Fruit fly (Drosophila melanogaster) whole organism, embryonic: Measurements from ENCODE around the gene mRpS2.

ENCODE experiments used
- Adf1 ChIP-seq: fragments of 200-800 bp; sonication (Bioruptor generic); IDR thresholded peaks from 2 replicates; pipeline ENCODE4 v1.3.6; 2022; ENCODE audit warnings: missing biosample characterization, missing genetic modification characterization
- Antp ChIP-seq: fragments of 200-800 bp; sonication (Bioruptor generic); optimal IDR thresholded peaks from 3 replicates; lab custom pipeline; 2016; ENCODE audit warnings: missing biosample characterization, missing genetic modification characterization
- CG10543 ChIP-seq: fragments of 200-800 bp; sonication (Bioruptor generic); optimal IDR thresholded peaks from 3 replicates; lab custom pipeline; 2017; ENCODE audit warnings: missing biosample characterization, mild to moderate bottlenecking, missing genetic modification characterization, moderate library complexity
- CG11398 ChIP-seq: fragments of 200-800 bp; sonication (Bioruptor generic); optimal IDR thresholded peaks from 2 replicates; lab custom pipeline; 2016; ENCODE audit warnings: missing biosample characterization, missing genetic modification characterization
- CG11695 ChIP-seq: fragments of 200-800 bp; sonication (Bioruptor generic); IDR thresholded peaks from 3 replicates; pipeline ENCODE4 v1.3.6; 2022; ENCODE audit warnings: missing biosample characterization, missing genetic modification characterization
- CG1233 ChIP-seq: fragments of 200-800 bp; sonication (Bioruptor generic); optimal IDR thresholded peaks from 4 replicates; lab custom pipeline; 2018; ENCODE audit warnings: missing biosample characterization, mild to moderate bottlenecking, missing genetic modification characterization
- CG13624 ChIP-seq: fragments of 200-800 bp; sonication (Bioruptor generic); optimal IDR thresholded peaks from 2 replicates; lab custom pipeline; 2016; ENCODE audit warnings: missing biosample characterization, missing genetic modification characterization
- CG14050 ChIP-seq: fragments of 200-800 bp; sonication (Bioruptor generic); IDR thresholded peaks from 3 replicates; pipeline ENCODE4 v1.3.6; 2022; ENCODE audit warnings: missing biosample characterization, missing genetic modification characterization
- CG14710 ChIP-seq: fragments of 200-800 bp; sonication (Bioruptor generic); optimal IDR thresholded peaks from 3 replicates; lab custom pipeline; 2019; ENCODE audit warnings: missing biosample characterization, mild to moderate bottlenecking, missing genetic modification characterization, moderate library complexity
- CG14860 ChIP-seq: fragments of 200-800 bp; sonication (Bioruptor generic); IDR thresholded peaks from 3 replicates; pipeline ENCODE4 v1.3.6; 2022; ENCODE audit warnings: missing biosample characterization, missing genetic modification characterization; ENCODE audit not compliant: partially characterized antibody
- CG17186 ChIP-seq: fragments of 200-800 bp; sonication (Bioruptor generic); optimal IDR thresholded peaks from 3 replicates; lab custom pipeline; 2017; ENCODE audit warnings: missing biosample characterization, missing genetic modification reagents, missing genetic modification characterization
- CG17328 ChIP-seq: fragments of 200-800 bp; sonication (Bioruptor generic); IDR thresholded peaks from 2 replicates; pipeline ENCODE4 v1.3.6; 2022; ENCODE audit warnings: missing biosample characterization, missing genetic modification characterization
- CG18011 ChIP-seq: fragments of 200-800 bp; sonication (Bioruptor generic); optimal IDR thresholded peaks from 2 replicates; lab custom pipeline; 2017; ENCODE audit warnings: missing biosample characterization, missing genetic modification characterization, mild to moderate bottlenecking, moderate library complexity, missing genotype
- CG18476 ChIP-seq: fragments of 200-800 bp; sonication (Bioruptor generic); optimal IDR thresholded peaks from 2 replicates; lab custom pipeline; 2016; ENCODE audit warnings: missing biosample characterization, mild to moderate bottlenecking, missing genetic modification characterization
- CG2678 ChIP-seq: fragments of 200-800 bp; sonication (Bioruptor generic); optimal IDR thresholded peaks from 3 replicates; lab custom pipeline; 2019; ENCODE audit warnings: missing biosample characterization, mild to moderate bottlenecking, missing genetic modification characterization, moderate library complexity
- CG2712 ChIP-seq: fragments of 200-800 bp; optimal IDR thresholded peaks from 3 replicates; lab custom pipeline; 2019; ENCODE audit warnings: missing biosample characterization, mild to moderate bottlenecking, missing genetic modification characterization, moderate library complexity
- CG30431 ChIP-seq: fragments of 200-800 bp; sonication (Bioruptor generic); optimal IDR thresholded peaks from 2 replicates; lab custom pipeline; 2017; ENCODE audit warnings: missing biosample characterization, missing genetic modification characterization
- CG3847 ChIP-seq: fragments of 200-800 bp; sonication (Bioruptor generic); IDR thresholded peaks from 2 replicates; pipeline ENCODE4 v1.3.6; 2022; ENCODE audit warnings: missing biosample characterization, missing genetic modification characterization
- CG7271 ChIP-seq: fragments of 200-800 bp; sonication (Bioruptor generic); optimal IDR thresholded peaks from 2 replicates; lab custom pipeline; 2018; ENCODE audit warnings: missing biosample characterization, mild to moderate bottlenecking, missing genetic modification characterization, moderate library complexity
- CG8924 ChIP-seq: fragments of 200-800 bp; optimal IDR thresholded peaks from 3 replicates; lab custom pipeline; 2019; ENCODE audit warnings: missing biosample characterization, mild to moderate bottlenecking, missing genetic modification characterization, moderate library complexity
- Dek ChIP-seq: fragments of 200-800 bp; sonication (Bioruptor generic); optimal IDR thresholded peaks from 3 replicates; lab custom pipeline; 2019; ENCODE audit warnings: missing biosample characterization, mild to moderate bottlenecking, missing genetic modification characterization, moderate library complexity
- Dip3 ChIP-seq: fragments of 200-800 bp; sonication (Bioruptor generic); optimal IDR thresholded peaks from 3 replicates; lab custom pipeline; 2016; ENCODE audit warnings: missing biosample characterization, missing genetic modification characterization
- Doc3 ChIP-seq: fragments of 200-800 bp; sonication (Bioruptor generic); IDR thresholded peaks from 3 replicates; pipeline ENCODE4 v1.3.6; 2022; ENCODE audit warnings: missing biosample characterization, missing genetic modification characterization; ENCODE audit not compliant: partially characterized antibody
- Ets65A ChIP-seq: fragments of 200-800 bp; sonication (Bioruptor generic); peaks from one replicate; lab custom pipeline; 2016; ENCODE audit warnings: missing biosample characterization, missing genetic modification characterization
- HLH3B ChIP-seq: fragments of 200-800 bp; sonication (Bioruptor generic); IDR thresholded peaks from 2 replicates; pipeline ENCODE4 v1.3.6; 2022; ENCODE audit warnings: missing biosample characterization, missing genetic modification characterization
- Mes4 ChIP-seq: fragments of 200-800 bp; sonication (Bioruptor generic); optimal IDR thresholded peaks from 2 replicates; lab custom pipeline; 2016; ENCODE audit warnings: missing biosample characterization, missing genetic modification characterization
- NfI ChIP-seq: fragments of 200-800 bp; sonication (Bioruptor generic); optimal IDR thresholded peaks from 3 replicates; lab custom pipeline; 2018; ENCODE audit warnings: missing biosample characterization, mild to moderate bottlenecking, missing genetic modification characterization, moderate library complexity
- Ptx1 ChIP-seq: fragments of 200-800 bp; sonication (Bioruptor generic); IDR thresholded peaks from 2 replicates; pipeline ENCODE4 v1.3.6; 2022; ENCODE audit warnings: missing biosample characterization, missing genetic modification characterization
- Vsx1 ChIP-seq: fragments of 200-800 bp; sonication (Bioruptor generic); optimal IDR thresholded peaks from 2 replicates; lab custom pipeline; 2017; ENCODE audit warnings: missing biosample characterization, mild to moderate bottlenecking, missing genetic modification characterization, missing genetic modification reagents
- YL-1 ChIP-seq: fragments of 200-800 bp; sonication (Bioruptor generic); optimal IDR thresholded peaks from 3 replicates; lab custom pipeline; 2017; ENCODE audit warnings: missing biosample characterization, mild to moderate bottlenecking, missing genetic modification characterization
- ac ChIP-seq: fragments of 200-800 bp; sonication (Bioruptor generic); optimal IDR thresholded peaks from 3 replicates; lab custom pipeline; 2017; ENCODE audit warnings: missing biosample characterization, mild to moderate bottlenecking, missing genetic modification characterization
- btn ChIP-seq: fragments of 200-800 bp; sonication (Bioruptor generic); optimal IDR thresholded peaks from 2 replicates; lab custom pipeline; 2016; ENCODE audit warnings: missing biosample characterization, missing genetic modification characterization
- danr ChIP-seq: fragments of 200-800 bp; sonication (Bioruptor generic); IDR thresholded peaks from 2 replicates; pipeline ENCODE4 v1.3.6; 2022; ENCODE audit warnings: missing biosample characterization, missing genetic modification characterization
- ems ChIP-seq: fragments of 200-800 bp; sonication (Bioruptor generic); optimal IDR thresholded peaks from 3 replicates; lab custom pipeline; 2016; ENCODE audit warnings: missing biosample characterization, missing genetic modification characterization
- fd96Cb ChIP-seq: fragments of 200-800 bp; sonication (Bioruptor generic); optimal IDR thresholded peaks from 2 replicates; lab custom pipeline; 2018; ENCODE audit warnings: missing biosample characterization, mild to moderate bottlenecking, missing genetic modification characterization, moderate library complexity
- gsb-n ChIP-seq: fragments of 200-800 bp; sonication (Bioruptor generic); optimal IDR thresholded peaks from 3 replicates; lab custom pipeline; 2018; ENCODE audit warnings: missing biosample characterization, mild to moderate bottlenecking, missing genetic modification characterization
- hkb ChIP-seq, 2 experiments: fragments of 200-800 bp in 1 of 2; fragments of >200 bp in 1 of 2; sonication (Bioruptor generic) in 1 of 2; IDR thresholded peaks in 1 of 2; optimal IDR thresholded peaks in 1 of 2; 2 replicates each; pipeline versions ENCODE4 v1.3.6 to Lab custom; 2017 to 2022; ENCODE audit warnings: missing biosample characterization in 1 of 2, missing genetic modification characterization in 1 of 2
- lilli ChIP-seq: fragments of 200-800 bp; sonication (Bioruptor generic); optimal IDR thresholded peaks from 3 replicates; lab custom pipeline; 2016; ENCODE audit warnings: missing biosample characterization, missing genetic modification characterization
- lola ChIP-seq, 3 experiments: fragments of >200 bp in 2 of 3; fragments of 200-800 bp in 1 of 3; sonication (Bioruptor generic) in 1 of 3; optimal IDR thresholded peaks; 2 replicates each; lab custom pipeline; 2017 to 2019; ENCODE audit warnings: missing biosample characterization in 3 of 3, missing genetic modification characterization in 3 of 3, mild to moderate bottlenecking in 1 of 3, moderate library complexity in 1 of 3
- maf-S ChIP-seq: fragments of 200-800 bp; sonication (Bioruptor generic); optimal IDR thresholded peaks from 2 replicates; lab custom pipeline; 2016; ENCODE audit warnings: missing biosample characterization, missing genetic modification characterization
- pho ChIP-seq: fragments of 200-800 bp; sonication (Bioruptor generic); optimal IDR thresholded peaks from 2 replicates; lab custom pipeline; 2016; ENCODE audit warnings: missing biosample characterization, missing genetic modification characterization
- prd ChIP-seq, 3 experiments: fragments of >200 bp in 2 of 3; fragments of 200-800 bp in 1 of 3; sonication (Bioruptor generic) in 1 of 3; optimal IDR thresholded peaks in 2 of 3; IDR thresholded peaks in 1 of 3; 2 replicates in 2 of 3; 3 replicates in 1 of 3; pipeline versions ENCODE4 v1.3.6 to Lab custom; 2017 to 2022; ENCODE audit warnings: missing biosample characterization in 1 of 3, missing genetic modification characterization in 1 of 3
- sc ChIP-seq, 3 experiments: fragments of >200 bp in 2 of 3; fragments of 200-800 bp in 1 of 3; sonication (Bioruptor generic) in 1 of 3; optimal IDR thresholded peaks; 2 replicates in 2 of 3; 3 replicates in 1 of 3; lab custom pipeline; 2017; ENCODE audit warnings: mild to moderate bottlenecking in 1 of 3, missing biosample characterization in 1 of 3, missing genetic modification characterization in 1 of 3, missing genetic modification reagents in 1 of 3
- sna ChIP-seq: fragments of 200-800 bp; sonication (Bioruptor generic); IDR thresholded peaks from 2 replicates; pipeline ENCODE4 v1.3.6; 2022; ENCODE audit warnings: missing biosample characterization, missing genetic modification characterization; ENCODE audit not compliant: partially characterized antibody
- stc ChIP-seq: fragments of 200-800 bp; sonication (Bioruptor generic); IDR thresholded peaks from 2 replicates; pipeline ENCODE4 v1.3.6; 2022; ENCODE audit warnings: missing biosample characterization, missing genetic modification characterization
- tap ChIP-seq: fragments of 200-800 bp; optimal IDR thresholded peaks from 3 replicates; lab custom pipeline; 2019; ENCODE audit warnings: missing biosample characterization, mild to moderate bottlenecking, missing genetic modification characterization, moderate library complexity
- tgo ChIP-seq: fragments of 200-800 bp; sonication (Bioruptor generic); IDR thresholded peaks from 3 replicates; pipeline ENCODE4 v1.3.6; 2022; ENCODE audit warnings: missing biosample characterization, missing genetic modification characterization
- trh ChIP-seq: fragments of 200-800 bp; sonication (Bioruptor generic); optimal IDR thresholded peaks from 2 replicates; lab custom pipeline; 2016; ENCODE audit warnings: missing biosample characterization, missing genetic modification characterization
- wek ChIP-seq: fragments of 200-800 bp; sonication (Bioruptor generic); optimal IDR thresholded peaks from 3 replicates; lab custom pipeline; 2018; ENCODE audit warnings: missing biosample characterization, mild to moderate bottlenecking, missing genetic modification characterization, moderate library complexity
- z ChIP-seq: fragments of 200-800 bp; sonication (Bioruptor generic); IDR thresholded peaks from 3 replicates; pipeline ENCODE4 v1.3.6; 2022; ENCODE audit warnings: missing biosample characterization, missing genetic modification characterization

mRpS2 gene

DNA sequence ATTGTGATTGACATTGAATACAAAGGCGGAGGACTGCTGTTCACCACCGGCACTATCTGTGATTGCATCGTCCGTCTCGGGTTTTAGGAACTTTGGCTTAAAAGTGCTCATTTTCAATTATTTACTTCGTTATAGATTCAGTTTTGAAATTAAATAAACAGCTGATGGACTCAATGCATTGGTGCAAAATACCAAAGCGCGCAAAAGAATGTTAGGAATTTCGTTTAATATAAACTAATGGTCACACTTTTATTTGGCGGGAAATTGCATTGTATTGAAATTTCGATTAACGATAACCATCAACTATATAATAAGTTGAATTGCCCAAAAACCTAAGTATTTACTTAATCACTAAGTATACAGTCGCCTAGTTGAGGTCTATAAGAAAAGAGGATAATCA lies 32.2 kb downstream of the mRpS2 start, which contains the start of gene CG3225 (continued):
- TF ChIP-seq maf-S (GFP tag; lab: Kevin White, UChicago) (no peak), btn (GFP tag; lab: Kevin White, UChicago) (no peak), ac (no peak), z (GFP tag; lab: Robert Waterston, UW) (no peak), CG8924 (tag; lab: Kevin White, UChicago) (no peak), CG11398 (GFP tag; lab: Kevin White, UChicago) (no peak), sc (optimal IDR thresholded peaks at IDR 0.05; lab: Kevin White, UChicago) (no peak), sc (GFP tag; optimal IDR thresholded peaks at IDR 0.05; lab: Kevin White, UChicago) (no peak), CG17328 (GFP tag; lab: Robert Waterston, UW) (no peak), CG2678 (no peak), CG14860 (GFP tag; lab: Robert Waterston, UW) (no peak), YL-1 (GFP tag; lab: Kevin White, UChicago) (no peak), CG10543 (GFP tag; lab: Kevin White, UChicago) (no peak), CG11695 (GFP tag; lab: Robert Waterston, UW) (no peak), CG13624 (GFP tag; lab: Kevin White, UChicago) (no peak), gsb-n (tag; lab: Kevin White, UChicago) (no peak), CG2712 (tag; lab: Kevin White, UChicago) (no peak), fd96Cb (no peak), CG14710 (tag; lab: Kevin White, UChicago) (peak; percentile 46), Dip3 (GFP tag; lab: Kevin White, UChicago) (no peak), tgo (GFP tag; lab: Robert Waterston, UW) (no peak), NfI (GFP tag; lab: Kevin White, UChicago) (no peak), CG17186 (peak; percentile 67), stc (GFP tag; lab: Robert Waterston, UW) (no peak), tap (tag; lab: Kevin White, UChicago) (no peak), CG1233 (no peak), sna (GFP tag; lab: Robert Waterston, UW) (peak; percentile 31; the same call in 1 of the 2 replicates), HLH3B (GFP tag; lab: Robert Waterston, UW) (no peak), hkb (optimal IDR thresholded peaks at IDR 0.05; lab: Kevin White, UChicago) (no peak), hkb (GFP tag; IDR thresholded peaks at IDR 0.05; lab: Robert Waterston, UW) (no peak), CG7271 (tag; lab: Kevin White, UChicago) (no peak), trh (GFP tag; lab: Kevin White, UChicago) (no peak), CG14050 (GFP tag; lab: Robert Waterston, UW) (no peak), Mes4 (GFP tag; lab: Kevin White, UChicago) (no peak), Ptx1 (GFP tag; lab: Robert Waterston, UW) (no peak), ems (GFP tag; lab: Kevin White, UChicago) (no peak), CG30431 (GFP tag; lab: Kevin White, UChicago) (no peak), wek (no peak), Adf1 (GFP tag; lab: Robert Waterston, UW) (no peak), CG18011 (no peak), Dek (tag; lab: Kevin White, UChicago) (no peak), Ets65A (GFP tag; lab: Kevin White, UChicago) (no peak), Antp (GFP tag; lab: Kevin White, UChicago) (no peak), lola (GFP tag; optimal IDR thresholded peaks at IDR 0.05; lab: Kevin White, UChicago) (no peak), prd (optimal IDR thresholded peaks at IDR 0.05; lab: Kevin White, UChicago) (no peak), prd (GFP tag; IDR thresholded peaks at IDR 0.05; lab: Robert Waterston, UW) (no peak), lilli (GFP tag; lab: Kevin White, UChicago) (no peak), Vsx1 (GFP tag; lab: Kevin White, UChicago) (no peak), pho (GFP tag; lab: Kevin White, UChicago) (no peak), Doc3 (GFP tag; lab: Robert Waterston, UW) (peak; percentile 38; the same call in 1 of the 3 replicates), CG18476 (no peak), CG3847 (GFP tag; lab: Robert Waterston, UW) (no peak), danr (GFP tag; lab: Robert Waterston, UW) (no peak)
